Worm (Caenorhabditis elegans) whole organism, late embryonic: ENCODE measurements around the gene F14F9.4.
A peak's percentile ranks its signal among the peaks of the same experiment; 100 is the strongest.

Source experiments
- C08G9.2 ChIP-seq: sonication (generic microtip); optimal IDR thresholded peaks from 2 replicates; lab custom pipeline; 2016; ENCODE audit warnings: mild to moderate bottlenecking, missing genetic modification characterization, moderate library complexity, missing compliant biosample characterization
- F13H6.1 ChIP-seq: sonication (generic microtip); optimal IDR thresholded peaks from 2 replicates; lab custom pipeline; 2016; ENCODE audit warnings: missing genetic modification characterization, missing compliant biosample characterization
- T23F11.4 ChIP-seq: fragments of 200-800 bp; sonication (Bioruptor generic); optimal IDR thresholded peaks from 2 replicates; lab custom pipeline; 2018; ENCODE audit warnings: mild to moderate bottlenecking, missing genetic modification characterization, missing compliant biosample characterization
- Y22D7AL.16 ChIP-seq: sonication (generic microtip); optimal IDR thresholded peaks from 2 replicates; lab custom pipeline; 2016; ENCODE audit warnings: missing genetic modification characterization, missing compliant biosample characterization
- ahr-1 ChIP-seq: sonication (generic microtip); optimal IDR thresholded peaks from 2 replicates; lab custom pipeline; 2016; ENCODE audit warnings: missing genetic modification characterization, missing compliant biosample characterization
- ama-1 ChIP-seq: fragments of 150-350 bp; optimal IDR thresholded peaks from 2 replicates; lab custom pipeline; 2014
- ceh-2 ChIP-seq: sonication (generic microtip); optimal IDR thresholded peaks from 2 replicates; lab custom pipeline; 2016; ENCODE audit warnings: missing genotype, missing genetic modification characterization, missing compliant biosample characterization
- ceh-22 ChIP-seq: sonication (generic microtip); optimal IDR thresholded peaks from 2 replicates; lab custom pipeline; 2017; ENCODE audit warnings: missing biosample characterization, missing genetic modification characterization
- ceh-30 ChIP-seq: fragments of 150-350 bp; optimal IDR thresholded peaks from 2 replicates; lab custom pipeline; 2014; ENCODE audit warnings: missing biosample characterization, missing genetic modification characterization
- ceh-34 ChIP-seq: sonication (generic microtip); optimal IDR thresholded peaks from 2 replicates; lab custom pipeline; 2016; ENCODE audit warnings: mild to moderate bottlenecking, missing genetic modification characterization, missing compliant biosample characterization
- ceh-6 ChIP-seq: fragments of 200-800 bp; sonication (Bioruptor generic); optimal IDR thresholded peaks from 2 replicates; lab custom pipeline; 2018; ENCODE audit warnings: mild to moderate bottlenecking, missing genetic modification characterization, missing compliant biosample characterization
- ceh-9 ChIP-seq: sonication (generic microtip); optimal IDR thresholded peaks from 2 replicates; lab custom pipeline; 2016; ENCODE audit warnings: mild to moderate bottlenecking, missing genetic modification characterization, inconsistent platforms, missing compliant biosample characterization
- che-1 ChIP-seq: sonication (generic microtip); optimal IDR thresholded peaks from 2 replicates; lab custom pipeline; 2016; ENCODE audit warnings: mild to moderate bottlenecking, missing genetic modification characterization, missing compliant biosample characterization
- dmd-4 ChIP-seq: sonication (generic microtip); optimal IDR thresholded peaks from 2 replicates; lab custom pipeline; 2016; ENCODE audit warnings: borderline replicate concordance, missing genetic modification characterization, missing compliant biosample characterization
- dve-1 ChIP-seq: sonication (generic microtip); optimal IDR thresholded peaks from 2 replicates; lab custom pipeline; 2017; ENCODE audit warnings: antibody characterized with exemption, mild to moderate bottlenecking, missing genetic modification characterization, missing compliant biosample characterization
- elt-2 ChIP-seq: sonication (generic microtip); optimal IDR thresholded peaks from 2 replicates; lab custom pipeline; 2016; ENCODE audit warnings: missing genetic modification reagents, missing genetic modification characterization, missing compliant biosample characterization
- elt-4 ChIP-seq: sonication (generic microtip); optimal IDR thresholded peaks from 2 replicates; lab custom pipeline; 2016; ENCODE audit warnings: missing genetic modification characterization, missing compliant biosample characterization
- fkh-10 ChIP-seq: fragments of 150-350 bp; optimal IDR thresholded peaks from 2 replicates; lab custom pipeline; 2014; ENCODE audit warnings: missing biosample characterization, missing genetic modification reagents, missing genetic modification characterization
- hlh-13 ChIP-seq: fragments of 200-800 bp; sonication (Bioruptor generic); optimal IDR thresholded peaks from 2 replicates; lab custom pipeline; 2018; ENCODE audit warnings: mild to moderate bottlenecking, missing genetic modification characterization, missing compliant biosample characterization
- hlh-30 ChIP-seq: sonication (generic microtip); optimal IDR thresholded peaks from 2 replicates; lab custom pipeline; 2017; ENCODE audit warnings: antibody characterized with exemption, missing genetic modification characterization, missing compliant biosample characterization; ENCODE audit not compliant: insufficient read depth
- lin-11 ChIP-seq: fragments of 200-800 bp; sonication (Bioruptor generic); optimal IDR thresholded peaks from 2 replicates; lab custom pipeline; 2018; ENCODE audit warnings: mild to moderate bottlenecking, missing genetic modification characterization, missing compliant biosample characterization
- madf-2 ChIP-seq: sonication (generic microtip); optimal IDR thresholded peaks from 2 replicates; lab custom pipeline; 2017; ENCODE audit warnings: missing genetic modification characterization, missing compliant biosample characterization
- nhr-11 ChIP-seq: fragments of 150-350 bp; optimal IDR thresholded peaks from 2 replicates; lab custom pipeline; 2014; ENCODE audit warnings: missing biosample characterization, missing genetic modification characterization
- nhr-232 ChIP-seq: sonication (generic microtip); optimal IDR thresholded peaks from 2 replicates; lab custom pipeline; 2016; ENCODE audit warnings: missing genetic modification characterization, missing compliant biosample characterization
- pat-9 ChIP-seq: fragments of 200-800 bp; sonication (Bioruptor generic); optimal IDR thresholded peaks from 2 replicates; lab custom pipeline; 2018; ENCODE audit warnings: mild to moderate bottlenecking, missing genetic modification characterization, moderate library complexity, missing compliant biosample characterization
- pax-1 ChIP-seq: fragments of 150-350 bp; optimal IDR thresholded peaks from 2 replicates; lab custom pipeline; 2014; ENCODE audit warnings: missing biosample characterization, missing genetic modification characterization
- rnt-1 ChIP-seq: sonication (generic microtip); optimal IDR thresholded peaks from 2 replicates; lab custom pipeline; 2016; ENCODE audit warnings: missing genetic modification characterization, missing compliant biosample characterization
- sox-2 ChIP-seq: fragments of 200-800 bp; sonication (Bioruptor generic); IDR thresholded peaks from 2 replicates; pipeline ENCODE4 v1.3.6; 2022; ENCODE audit warnings: missing genetic modification reagents, missing genetic modification characterization, missing compliant biosample characterization
- sox-4 ChIP-seq: sonication (generic microtip); optimal IDR thresholded peaks from 2 replicates; lab custom pipeline; 2017; ENCODE audit warnings: mild to moderate bottlenecking, missing genetic modification characterization, inconsistent platforms, missing compliant biosample characterization
- syd-9 ChIP-seq: sonication (generic microtip); optimal IDR thresholded peaks from 2 replicates; lab custom pipeline; 2016; ENCODE audit warnings: mild to moderate bottlenecking, missing genetic modification characterization, moderate library complexity, missing compliant biosample characterization
- ttx-3 ChIP-seq: sonication (generic microtip); optimal IDR thresholded peaks from 2 replicates; lab custom pipeline; 2016; ENCODE audit warnings: missing genetic modification reagents, missing genetic modification characterization, missing compliant biosample characterization
- unc-3 ChIP-seq, 2 experiments: fragments of 200-800 bp in 1 of 2; sonication (Bioruptor generic) in 1 of 2; sonication (generic microtip) in 1 of 2; conservative IDR thresholded peaks in 1 of 2; optimal IDR thresholded peaks in 1 of 2; 2 replicates each; pipeline versions ENCODE4 v1.3.6 to Lab custom; 2016 to 2022; ENCODE audit warnings: missing compliant biosample characterization in 2 of 2, missing genetic modification characterization in 2 of 2, missing genetic modification reagents in 1 of 2
- unc-86 ChIP-seq: sonication (generic microtip); optimal IDR thresholded peaks from 2 replicates; lab custom pipeline; 2016; ENCODE audit warnings: missing genetic modification characterization, missing compliant biosample characterization
- ztf-16 ChIP-seq: sonication (generic microtip); optimal IDR thresholded peaks from 2 replicates; lab custom pipeline; 2017; ENCODE audit warnings: missing genetic modification characterization, missing compliant biosample characterization

F14F9.4 gene

ce11 chrV:5169586-5169985 lies 37.0 kb downstream of the F14F9.4 start, which contains the start of gene srt-64:
Gene srt-64 (minus strand): TSS chrV:5169686.
- TF ChIP-seq dve-1 (no peak), hlh-30 (tag; lab: Kevin White, UChicago) (no peak), elt-4 (tag; lab: Kevin White, UChicago) (no peak), unc-3 (GFP tag; conservative IDR thresholded peaks at IDR 0.05; lab: Robert Waterston, UW) (no peak), unc-3 (tag; optimal IDR thresholded peaks at IDR 0.05; lab: Kevin White, UChicago) (no peak), C08G9.2 (tag; lab: Kevin White, UChicago) (no peak), madf-2 (tag; lab: Kevin White, UChicago) (no peak), lin-11 (tag; lab: Kevin White, UChicago) (no peak), ceh-6 (GFP tag; lab: Kevin White, UChicago) (no peak), unc-86 (tag; lab: Kevin White, UChicago) (no peak), ztf-16 (tag; lab: Kevin White, UChicago) (no peak), fkh-10 (GFP tag; lab: Kevin White, UChicago) (no peak), ceh-2 (tag; lab: Kevin White, UChicago) (no peak), ceh-30 (no peak), ceh-22 (tag; lab: Kevin White, UChicago) (no peak), ama-1 (no peak), ceh-9 (tag; lab: Kevin White, UChicago) (no peak)

ce11 chrV:5172833-5173232 lies 40.3 kb downstream of the F14F9.4 start, which contains the start of gene srt-65:
Gene srt-65 (minus strand): TSS chrV:5172933.
- TF ChIP-seq sox-2 (GFP tag; lab: Robert Waterston, UW) (no peak), pat-9 (tag; lab: Kevin White, UChicago) (no peak), syd-9 (tag; lab: Kevin White, UChicago) (no peak)

- TF ChIP-seq ttx-3 (tag; lab: Kevin White, UChicago), result no peak
- no peak for TF ChIP-seq ceh-34
- TF ChIP-seq sox-4 (tag; lab: Kevin White, UChicago), result no peak
- TF ChIP-seq che-1 (tag; lab: Kevin White, UChicago), result no peak
- no peak for TF ChIP-seq Y22D7AL.16
- no peak for TF ChIP-seq nhr-11
- TF ChIP-seq dmd-4 (tag; lab: Kevin White, UChicago), result no peak
- TF ChIP-seq ahr-1 (tag; lab: Kevin White, UChicago), result no peak
- TF ChIP-seq unc-3 (GFP tag; conservative IDR thresholded peaks at IDR 0.05; lab: Robert Waterston, UW), result no peak
- TF ChIP-seq unc-3 (tag; optimal IDR thresholded peaks at IDR 0.05; lab: Kevin White, UChicago), result no peak
- no peak for TF ChIP-seq F13H6.1 (tag; lab: Kevin White, UChicago)
These were observed 44.7 kb downstream of the F14F9.4 start, which contains the start of gene ugt-51 for ce11 chrV:5177209-5177608. Gene ugt-51 (minus strand): TSS chrV:5177309.

- peak; percentile 60 for TF ChIP-seq elt-2 (tag; lab: Kevin White, UChicago)
- TF ChIP-seq dve-1, result no peak
These were observed 45.5 kb downstream of the F14F9.4 start for ce11 chrV:5178051-5178450.

ce11 chrV:5181612-5182011 lies 49.1 kb downstream of the F14F9.4 start, which contains the start of gene C03A7.2:
Gene C03A7.2 (plus strand): TSS chrV:5181912.
- TF ChIP-seq ceh-9 (tag; lab: Kevin White, UChicago) (no peak), rnt-1 (tag; lab: Kevin White, UChicago) (no peak), ttx-3 (tag; lab: Kevin White, UChicago) (no peak), pax-1 (no peak), ahr-1 (tag; lab: Kevin White, UChicago) (no peak), T23F11.4 (no peak), unc-3 (GFP tag; conservative IDR thresholded peaks at IDR 0.05; lab: Robert Waterston, UW) (no peak), unc-3 (tag; optimal IDR thresholded peaks at IDR 0.05; lab: Kevin White, UChicago) (no peak), elt-4 (tag; lab: Kevin White, UChicago) (no peak), dmd-4 (tag; lab: Kevin White, UChicago) (no peak), C08G9.2 (tag; lab: Kevin White, UChicago) (no peak), che-1 (tag; lab: Kevin White, UChicago) (no peak), hlh-13 (no peak), hlh-30 (tag; lab: Kevin White, UChicago) (no peak), nhr-232 (no peak)
